Worm (Caenorhabditis elegans) whole organism, late embryonic: ENCODE measurements around the gene C18B2.3.
A peak's percentile ranks its signal among the peaks of the same experiment; 100 is the strongest.

Experiments
- C08G9.2 ChIP-seq: sonication (generic microtip); optimal IDR thresholded peaks from 2 replicates; lab custom pipeline; 2016; ENCODE audit warnings: mild to moderate bottlenecking, missing genetic modification characterization, moderate library complexity, missing compliant biosample characterization
- F13H6.1 ChIP-seq: sonication (generic microtip); optimal IDR thresholded peaks from 2 replicates; lab custom pipeline; 2016; ENCODE audit warnings: missing genetic modification characterization, missing compliant biosample characterization
- K09A11.1 ChIP-seq: sonication (generic microtip); optimal IDR thresholded peaks from 2 replicates; lab custom pipeline; 2017; ENCODE audit warnings: antibody characterized with exemption, mild to moderate bottlenecking, missing genetic modification characterization, missing compliant biosample characterization; ENCODE audit not compliant: insufficient read depth
- T23F11.4 ChIP-seq: fragments of 200-800 bp; sonication (Bioruptor generic); optimal IDR thresholded peaks from 2 replicates; lab custom pipeline; 2018; ENCODE audit warnings: mild to moderate bottlenecking, missing genetic modification characterization, missing compliant biosample characterization
- Y22D7AL.16 ChIP-seq: sonication (generic microtip); optimal IDR thresholded peaks from 2 replicates; lab custom pipeline; 2016; ENCODE audit warnings: missing genetic modification characterization, missing compliant biosample characterization
- ceh-14 ChIP-seq: sonication (generic microtip); optimal IDR thresholded peaks from 2 replicates; lab custom pipeline; 2016; ENCODE audit warnings: missing genotype, missing genetic modification characterization, missing compliant biosample characterization
- ceh-19 ChIP-seq: fragments of 200-800 bp; sonication (Bioruptor generic); optimal IDR thresholded peaks from 2 replicates; lab custom pipeline; 2018; ENCODE audit warnings: mild to moderate bottlenecking, missing genetic modification characterization, missing compliant biosample characterization
- ceh-24 ChIP-seq: sonication (generic microtip); optimal IDR thresholded peaks from 2 replicates; lab custom pipeline; 2016; ENCODE audit warnings: mild to moderate bottlenecking, missing genetic modification characterization, missing compliant biosample characterization
- ceh-9 ChIP-seq: sonication (generic microtip); optimal IDR thresholded peaks from 2 replicates; lab custom pipeline; 2016; ENCODE audit warnings: mild to moderate bottlenecking, missing genetic modification characterization, inconsistent platforms, missing compliant biosample characterization
- dmd-4 ChIP-seq: sonication (generic microtip); optimal IDR thresholded peaks from 2 replicates; lab custom pipeline; 2016; ENCODE audit warnings: borderline replicate concordance, missing genetic modification characterization, missing compliant biosample characterization
- dve-1 ChIP-seq: sonication (generic microtip); optimal IDR thresholded peaks from 2 replicates; lab custom pipeline; 2017; ENCODE audit warnings: antibody characterized with exemption, mild to moderate bottlenecking, missing genetic modification characterization, missing compliant biosample characterization
- elt-2 ChIP-seq: sonication (generic microtip); optimal IDR thresholded peaks from 2 replicates; lab custom pipeline; 2016; ENCODE audit warnings: missing genetic modification reagents, missing genetic modification characterization, missing compliant biosample characterization
- fkh-6 ChIP-seq: sonication (generic microtip); optimal IDR thresholded peaks from 2 replicates; lab custom pipeline; 2016; ENCODE audit warnings: missing genetic modification characterization, missing compliant biosample characterization
- hlh-13 ChIP-seq: fragments of 200-800 bp; sonication (Bioruptor generic); optimal IDR thresholded peaks from 2 replicates; lab custom pipeline; 2018; ENCODE audit warnings: mild to moderate bottlenecking, missing genetic modification characterization, missing compliant biosample characterization
- hlh-8 ChIP-seq: sonication (generic microtip); optimal IDR thresholded peaks from 2 replicates; lab custom pipeline; 2016; ENCODE audit warnings: missing genotype, missing genetic modification characterization, missing compliant biosample characterization
- lim-6 ChIP-seq: sonication (generic microtip); optimal IDR thresholded peaks from 2 replicates; lab custom pipeline; 2016; ENCODE audit warnings: missing genetic modification characterization, missing compliant biosample characterization
- lin-11 ChIP-seq: fragments of 200-800 bp; sonication (Bioruptor generic); optimal IDR thresholded peaks from 2 replicates; lab custom pipeline; 2018; ENCODE audit warnings: mild to moderate bottlenecking, missing genetic modification characterization, missing compliant biosample characterization
- madf-2 ChIP-seq: sonication (generic microtip); optimal IDR thresholded peaks from 2 replicates; lab custom pipeline; 2017; ENCODE audit warnings: missing genetic modification characterization, missing compliant biosample characterization
- odd-2 ChIP-seq: sonication (generic microtip); optimal IDR thresholded peaks from 2 replicates; lab custom pipeline; 2017; ENCODE audit warnings: antibody characterized with exemption, mild to moderate bottlenecking, missing genetic modification characterization, missing compliant biosample characterization
- pax-1 ChIP-seq: fragments of 150-350 bp; optimal IDR thresholded peaks from 2 replicates; lab custom pipeline; 2014; ENCODE audit warnings: missing biosample characterization, missing genetic modification characterization
- pha-2 ChIP-seq: sonication (generic microtip); optimal IDR thresholded peaks from 2 replicates; lab custom pipeline; 2017; ENCODE audit warnings: mild to moderate bottlenecking, missing genetic modification characterization, missing compliant biosample characterization
- pha-4 ChIP-seq: fragments of 150-350 bp; optimal IDR thresholded peaks from 2 replicates; lab custom pipeline; 2018; ENCODE audit warnings: missing biosample characterization, missing genetic modification reagents, missing genetic modification characterization
- pqm-1 ChIP-seq: sonication (generic microtip); optimal IDR thresholded peaks from 2 replicates; lab custom pipeline; 2016; ENCODE audit warnings: missing genetic modification characterization, missing compliant biosample characterization
- sox-2 ChIP-seq: fragments of 200-800 bp; sonication (Bioruptor generic); IDR thresholded peaks from 2 replicates; pipeline ENCODE4 v1.3.6; 2022; ENCODE audit warnings: missing genetic modification reagents, missing genetic modification characterization, missing compliant biosample characterization
- syd-9 ChIP-seq: sonication (generic microtip); optimal IDR thresholded peaks from 2 replicates; lab custom pipeline; 2016; ENCODE audit warnings: mild to moderate bottlenecking, missing genetic modification characterization, moderate library complexity, missing compliant biosample characterization
- tbx-2 ChIP-seq: sonication (generic microtip); optimal IDR thresholded peaks from 2 replicates; lab custom pipeline; 2016; ENCODE audit warnings: missing genetic modification characterization, missing compliant biosample characterization
- unc-3 ChIP-seq, 2 experiments: fragments of 200-800 bp in 1 of 2; sonication (Bioruptor generic) in 1 of 2; sonication (generic microtip) in 1 of 2; conservative IDR thresholded peaks in 1 of 2; optimal IDR thresholded peaks in 1 of 2; 2 replicates each; pipeline versions ENCODE4 v1.3.6 to Lab custom; 2016 to 2022; ENCODE audit warnings: missing compliant biosample characterization in 2 of 2, missing genetic modification characterization in 2 of 2, missing genetic modification reagents in 1 of 2
- unc-42 ChIP-seq: sonication (generic microtip); optimal IDR thresholded peaks from 2 replicates; lab custom pipeline; 2016; ENCODE audit warnings: missing genotype, missing genetic modification characterization, missing compliant biosample characterization
- unc-55 ChIP-seq: sonication (generic microtip); optimal IDR thresholded peaks from 2 replicates; lab custom pipeline; 2017; ENCODE audit warnings: missing biosample characterization, missing genetic modification reagents, missing genetic modification characterization
- ztf-16 ChIP-seq: sonication (generic microtip); optimal IDR thresholded peaks from 2 replicates; lab custom pipeline; 2017; ENCODE audit warnings: missing genetic modification characterization, missing compliant biosample characterization

Gene C18B2.3

ce11 chrX:3572490-3572889, 29.1 kb upstream of the C18B2.3 start, which contains the start of gene vit-3:
vit-3 (minus strand) TSS chrX:3572549.
- TF ChIP-seq hlh-8 (no peak), madf-2 (tag; lab: Kevin White, UChicago) (no peak), lim-6 (tag; lab: Kevin White, UChicago) (no peak), odd-2 (tag; lab: Kevin White, UChicago) (no peak), Y22D7AL.16 (tag; lab: Kevin White, UChicago) (no peak), pha-4 (tag; lab: Kevin White, UChicago) (no peak), fkh-6 (tag; lab: Kevin White, UChicago) (no peak), pha-2 (no peak), unc-42 (tag; lab: Kevin White, UChicago) (no peak), ceh-14 (no peak), tbx-2 (tag; lab: Kevin White, UChicago) (no peak), pax-1 (tag; lab: Kevin White, UChicago) (no peak), K09A11.1 (tag; lab: Kevin White, UChicago) (no peak), unc-3 (GFP tag; conservative IDR thresholded peaks at IDR 0.05; lab: Robert Waterston, UW) (no peak), unc-3 (tag; optimal IDR thresholded peaks at IDR 0.05; lab: Kevin White, UChicago) (no peak), C08G9.2 (tag; lab: Kevin White, UChicago) (no peak), lin-11 (tag; lab: Kevin White, UChicago) (no peak), pqm-1 (tag; lab: Kevin White, UChicago) (no peak), dve-1 (no peak)

- TF ChIP-seq T23F11.4 (GFP tag; lab: Kevin White, UChicago) (no peak), ceh-9 (tag; lab: Kevin White, UChicago) (no peak), F13H6.1 (tag; lab: Kevin White, UChicago) (no peak), ceh-24 (tag; lab: Kevin White, UChicago) (no peak)
Observed at ce11 chrX:3573482-3573881, 28.1 kb upstream of the C18B2.3 start, which contains the start of gene T27A10.5. T27A10.5 (minus strand) TSS chrX:3573582.

ce11 chrX:3576239-3576638, 25.4 kb upstream of the C18B2.3 start, which contains the start of gene ckc-1:
ckc-1 (plus strand) TSS chrX:3576606.
- peak; percentile 37 for TF ChIP-seq pqm-1 (tag; lab: Kevin White, UChicago)
- TF ChIP-seq elt-2 (tag; lab: Kevin White, UChicago): peak; percentile 97
- no peak for TF ChIP-seq dmd-4 (tag; lab: Kevin White, UChicago)

- TF ChIP-seq pax-1 (tag; lab: Kevin White, UChicago): no peak
- no peak for TF ChIP-seq hlh-13 (GFP tag; lab: Kevin White, UChicago)
- no peak for TF ChIP-seq Y22D7AL.16 (tag; lab: Kevin White, UChicago)
- no peak for TF ChIP-seq ceh-19 (GFP tag; lab: Kevin White, UChicago)
- TF ChIP-seq unc-55: no peak
- TF ChIP-seq ceh-14: no peak
- no peak for TF ChIP-seq syd-9 (tag; lab: Kevin White, UChicago)
Observed at ce11 chrX:3581813-3582212, 19.8 kb upstream of the C18B2.3 start.

DNA sequence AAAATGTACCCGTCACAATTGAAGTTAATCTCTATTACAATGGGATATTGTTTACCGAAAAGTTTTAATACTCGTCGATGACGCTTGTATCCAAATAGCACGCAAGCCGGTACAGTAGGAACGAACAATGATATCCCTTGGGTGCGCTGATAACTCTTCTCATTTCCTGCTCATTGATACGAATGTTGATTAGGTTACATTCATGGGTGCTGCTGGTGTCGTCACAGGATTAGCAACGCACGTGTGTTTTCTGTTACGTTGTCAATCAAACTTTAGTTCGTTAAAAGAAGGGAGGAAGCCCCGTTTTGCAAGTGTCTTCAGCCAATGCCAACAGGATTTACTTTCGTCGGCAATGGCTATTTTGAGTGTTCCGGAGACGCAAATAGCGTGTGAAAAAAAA, 18.2 kb upstream of the C18B2.3 start:
- TF ChIP-seq ztf-16 (tag; lab: Kevin White, UChicago) (no peak), unc-42 (tag; lab: Kevin White, UChicago) (no peak), pax-1 (tag; lab: Kevin White, UChicago) (no peak), C08G9.2 (tag; lab: Kevin White, UChicago) (no peak)

DNA sequence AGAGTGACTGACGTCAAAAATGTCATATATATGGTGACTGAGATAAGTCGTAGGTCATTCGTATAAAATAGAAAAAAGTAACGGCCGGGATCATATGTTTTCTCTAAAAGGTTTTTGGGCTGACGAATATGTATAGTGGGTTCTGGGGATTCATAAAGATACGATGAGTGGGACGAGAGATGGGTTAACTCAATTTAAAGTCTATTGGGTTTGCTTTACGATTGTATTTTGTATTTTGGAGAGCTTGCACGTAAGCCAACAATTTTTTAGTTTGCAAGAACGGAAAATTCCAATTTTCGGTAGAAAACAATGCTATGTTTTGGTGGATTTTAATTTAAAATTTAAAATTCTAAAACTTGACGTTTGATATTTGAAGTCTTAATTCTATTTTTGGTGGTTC, 17.1 kb upstream of the C18B2.3 start:
- no peak for TF ChIP-seq sox-2 (GFP tag; lab: Robert Waterston, UW)
- TF ChIP-seq unc-42 (tag; lab: Kevin White, UChicago): peak; percentile 63
